Worm (Caenorhabditis elegans) whole organism, L4 larva: ENCODE data around the gene F09F9.5.
A peak's percentile ranks its signal among the peaks of the same experiment; 100 is the strongest.

ENCODE experiments used
- T26A8.4 ChIP-seq: fragments of 200-800 bp; sonication (Bioruptor generic); IDR thresholded peaks from 2 replicates; pipeline ENCODE4 v1.3.6; 2022; ENCODE audit warnings: missing genetic modification characterization, missing compliant biosample characterization
- Y5F2A.4 ChIP-seq: fragments of 200-800 bp; sonication (Bioruptor generic); optimal IDR thresholded peaks from 2 replicates; lab custom pipeline; 2018; ENCODE audit warnings: mild to moderate bottlenecking, missing genetic modification characterization, missing compliant biosample characterization
- aha-1 ChIP-seq: fragments of 150-350 bp; peaks from one replicate; lab custom pipeline; 2014; ENCODE audit warnings: missing biosample characterization, missing genetic modification characterization
- ceh-62 ChIP-seq: sonication (generic microtip); optimal IDR thresholded peaks from 2 replicates; lab custom pipeline; 2017; ENCODE audit warnings: missing biosample characterization, missing genetic modification characterization
- ces-1 ChIP-seq: fragments of 150-350 bp; sonication (generic microtip); optimal IDR thresholded peaks from 4 replicates; lab custom pipeline; 2014; ENCODE audit warnings: missing biosample characterization, missing genetic modification reagents, missing genetic modification characterization
- daf-16 ChIP-seq, 3 experiments: sonication (generic microtip); optimal IDR thresholded peaks; 2 replicates each; lab custom pipeline; 2016 to 2017; ENCODE audit warnings: missing genetic modification characterization in 3 of 3, missing genetic modification reagents in 3 of 3, mild to moderate bottlenecking in 2 of 3, missing compliant biosample characterization in 2 of 3, missing biosample characterization in 1 of 3, moderate library complexity in 1 of 3
- daf-19 ChIP-seq: fragments of 200-800 bp; sonication (Bioruptor generic); conservative IDR thresholded peaks from 2 replicates; pipeline ENCODE4 v1.3.6; 2022; ENCODE audit warnings: missing genetic modification characterization, missing compliant biosample characterization
- dmd-6 ChIP-seq: fragments of 200-800 bp; sonication (Bioruptor generic); IDR thresholded peaks from 2 replicates; pipeline ENCODE4 v1.3.6; 2022; ENCODE audit warnings: missing genetic modification reagents, missing genetic modification characterization, missing compliant biosample characterization
- dmd-9 ChIP-seq: fragments of 200-800 bp; sonication (Bioruptor generic); IDR thresholded peaks from 2 replicates; pipeline ENCODE4 v1.3.6; 2022; ENCODE audit warnings: missing genetic modification reagents, missing genetic modification characterization, missing compliant biosample characterization
- dve-1 ChIP-seq: sonication (generic microtip); optimal IDR thresholded peaks from 2 replicates; lab custom pipeline; 2017; ENCODE audit warnings: antibody characterized with exemption, mild to moderate bottlenecking, missing genetic modification characterization, missing compliant biosample characterization; ENCODE audit not compliant: insufficient read depth
- hif-1 ChIP-seq, 2 experiments: sonication (generic microtip); optimal IDR thresholded peaks; 2 replicates each; lab custom pipeline; 2016 to 2017; ENCODE audit warnings: missing compliant biosample characterization in 2 of 2, missing genetic modification characterization in 2 of 2, missing genetic modification reagents in 2 of 2, missing genotype in 2 of 2, mild to moderate bottlenecking in 1 of 2
- hlh-11 ChIP-seq: fragments of 200-800 bp; sonication (Bioruptor generic); optimal IDR thresholded peaks from 2 replicates; lab custom pipeline; 2018; ENCODE audit warnings: mild to moderate bottlenecking, missing genetic modification characterization, missing compliant biosample characterization
- hlh-30 ChIP-seq: sonication (generic microtip); optimal IDR thresholded peaks from 2 replicates; lab custom pipeline; 2017; ENCODE audit warnings: antibody characterized with exemption, mild to moderate bottlenecking, missing genetic modification characterization, missing compliant biosample characterization; ENCODE audit not compliant: insufficient read depth
- jun-1 ChIP-seq: fragments of 150-350 bp; optimal IDR thresholded peaks from 2 replicates; lab custom pipeline; 2014; ENCODE audit warnings: missing biosample characterization, missing genetic modification reagents, missing genetic modification characterization
- lin-1 ChIP-seq: fragments of 200-800 bp; sonication (Bioruptor generic); IDR thresholded peaks from 2 replicates; pipeline ENCODE4 v1.3.6; 2022; ENCODE audit warnings: missing genetic modification reagents, missing genetic modification characterization, missing compliant biosample characterization
- lin-29 ChIP-seq: fragments of 200-800 bp; sonication (Bioruptor generic); IDR thresholded peaks from 2 replicates; pipeline ENCODE4 v1.3.6; 2022; ENCODE audit warnings: missing genetic modification reagents, missing genetic modification characterization, missing compliant biosample characterization
- lsy-2 ChIP-seq, 2 experiments: fragments of 150-350 bp in 1 of 2; sonication (generic microtip) in 1 of 2; optimal IDR thresholded peaks; 2 replicates each; lab custom pipeline; 2014 to 2017; ENCODE audit warnings: missing biosample characterization in 2 of 2, missing genetic modification characterization in 2 of 2
- mdl-1 ChIP-seq, 2 experiments: fragments of 150-350 bp in 1 of 2; sonication (generic microtip) in 1 of 2; optimal IDR thresholded peaks; 2 replicates each; lab custom pipeline; 2014 to 2017; ENCODE audit warnings: missing biosample characterization in 2 of 2, missing genetic modification characterization in 2 of 2
- mdt-29 ChIP-seq: fragments of 200-800 bp; sonication (Bioruptor generic); IDR thresholded peaks from 2 replicates; pipeline ENCODE4 v1.3.6; 2022; ENCODE audit warnings: missing genetic modification reagents, missing genetic modification characterization, missing compliant biosample characterization
- mep-1 ChIP-seq: fragments of 150-350 bp; sonication (generic microtip); optimal IDR thresholded peaks from 3 replicates; lab custom pipeline; 2014; ENCODE audit warnings: missing biosample characterization, missing genetic modification characterization
- mes-2 ChIP-seq: sonication (generic microtip); optimal IDR thresholded peaks from 2 replicates; lab custom pipeline; 2016; ENCODE audit warnings: missing genotype, mild to moderate bottlenecking, missing genetic modification characterization, missing compliant biosample characterization; ENCODE audit not compliant: poor library complexity, severe bottlenecking
- mxl-2 ChIP-seq: fragments of 200-800 bp; sonication (Bioruptor generic); conservative IDR thresholded peaks from 2 replicates; pipeline ENCODE4 v1.3.6; 2022; ENCODE audit warnings: missing genetic modification reagents, missing genetic modification characterization, missing compliant biosample characterization
- mxl-3 ChIP-seq: fragments of 200-800 bp; sonication (Bioruptor generic); optimal IDR thresholded peaks from 2 replicates; lab custom pipeline; 2018; ENCODE audit warnings: mild to moderate bottlenecking, missing genetic modification characterization, missing compliant biosample characterization
- nhr-102 ChIP-seq: sonication (generic microtip); optimal IDR thresholded peaks from 2 replicates; lab custom pipeline; 2016; ENCODE audit warnings: mild to moderate bottlenecking, missing genetic modification characterization, moderate library complexity, missing compliant biosample characterization
- nhr-237 ChIP-seq: sonication (generic microtip); optimal IDR thresholded peaks from 2 replicates; lab custom pipeline; 2017; ENCODE audit warnings: missing biosample characterization, missing genetic modification characterization
- nhr-28 ChIP-seq: fragments of 150-350 bp; optimal IDR thresholded peaks from 2 replicates; lab custom pipeline; 2014; ENCODE audit warnings: missing biosample characterization, missing genetic modification characterization
- nhr-48 ChIP-seq: sonication (generic microtip); optimal IDR thresholded peaks from 2 replicates; lab custom pipeline; 2016; ENCODE audit warnings: mild to moderate bottlenecking, missing genetic modification characterization, missing compliant biosample characterization
- nhr-6 ChIP-seq: fragments of 150-350 bp; optimal IDR thresholded peaks from 2 replicates; lab custom pipeline; 2014; ENCODE audit warnings: missing biosample characterization, missing genetic modification characterization
- php-3 ChIP-seq: fragments of 200-800 bp; sonication (Bioruptor generic); IDR thresholded peaks from 2 replicates; pipeline ENCODE4 v1.3.6; 2022; ENCODE audit warnings: missing genetic modification reagents, missing genetic modification characterization, missing compliant biosample characterization
- snpc-1.2 ChIP-seq: fragments of 200-800 bp; sonication (Bioruptor generic); IDR thresholded peaks from 2 replicates; pipeline ENCODE4 v1.3.6; 2022; ENCODE audit warnings: missing genetic modification reagents, missing genetic modification characterization, missing compliant biosample characterization
- unc-62 ChIP-seq, 3 experiments: fragments of 150-350 bp in 1 of 3; sonication (generic microtip); optimal IDR thresholded peaks in 2 of 3; peaks in 1 of 3; 1 replicate in 1 of 3; 2 replicates in 2 of 3; lab custom pipeline; 2014 to 2017; ENCODE audit warnings: missing biosample characterization in 3 of 3, missing genetic modification characterization in 3 of 3, missing genetic modification reagents in 3 of 3, missing genotype in 1 of 3
- zfp-2 ChIP-seq: sonication (generic microtip); optimal IDR thresholded peaks from 2 replicates; lab custom pipeline; 2016; ENCODE audit warnings: mild to moderate bottlenecking, missing genetic modification characterization, missing compliant biosample characterization
- zip-2 ChIP-seq: fragments of 150-350 bp; optimal IDR thresholded peaks from 2 replicates; lab custom pipeline; 2014; ENCODE audit warnings: missing biosample characterization, missing genetic modification characterization

F09F9.5 gene

ce11 chrX:4139593-4140565 lies 22.2 kb downstream of the F09F9.5 start, which contains the start of gene ZK470.4 (continued):
- TF ChIP-seq mxl-2 (GFP tag; lab: Robert Waterston, UW) = no peak
- TF ChIP-seq daf-16 (GFP tag; optimal IDR thresholded peaks at IDR 0.05; lab: Kevin White, UChicago) = no peak
- TF ChIP-seq daf-16 (tag; optimal IDR thresholded peaks at IDR 0.05; lab: Kevin White, UChicago) = peak; percentile 29
- no peak for TF ChIP-seq ceh-62 (tag; lab: Kevin White, UChicago)
- no peak for TF ChIP-seq zip-2 (tag; lab: Kevin White, UChicago)
- peak; percentile 63 for TF ChIP-seq nhr-28 (tag; lab: Kevin White, UChicago)

ce11 chrX:4140755-4141417 lies 23.2 kb downstream of the F09F9.5 start:
- no peak for TF ChIP-seq mes-2 (tag; lab: Kevin White, UChicago)
- peak; percentile 43 for TF ChIP-seq dve-1 (tag; lab: Kevin White, UChicago)
- TF ChIP-seq nhr-6 = no peak
- peak; percentile 63 for TF ChIP-seq nhr-28 (tag; lab: Kevin White, UChicago)
- TF ChIP-seq hif-1 (tag; optimal IDR thresholded peaks at IDR 0.05; lab: Kevin White, UChicago) = peak in 1 of 2 experiments; percentile 91
- no peak for TF ChIP-seq lin-29 (GFP tag; lab: Robert Waterston, UW)
- 0 out of 2 replicates have a peak, but pooled peaks have one; percentile 28 for TF ChIP-seq snpc-1.2
- peak in 1 of 2 experiments; percentile 25 for TF ChIP-seq lsy-2 (tag; optimal IDR thresholded peaks at IDR 0.05; lab: Kevin White, UChicago)
- peak; percentile 3 for TF ChIP-seq mep-1 (tag; lab: Kevin White, UChicago)
- TF ChIP-seq mdl-1 (tag; optimal IDR thresholded peaks at IDR 0.05; lab: Kevin White, UChicago) = peak in 1 of 2 experiments; percentile 76
- TF ChIP-seq hlh-11 = peak; percentile 62
- TF ChIP-seq nhr-102 = peak; percentile 31
- no peak for TF ChIP-seq nhr-237
- TF ChIP-seq T26A8.4 (GFP tag; lab: Robert Waterston, UW) = no peak
- no peak for TF ChIP-seq dmd-9
- no peak for TF ChIP-seq mdt-29 (GFP tag; lab: Robert Waterston, UW)
- no peak for TF ChIP-seq jun-1
- TF ChIP-seq hlh-30 (tag; lab: Kevin White, UChicago) = peak; percentile 44
- TF ChIP-seq daf-16 (GFP tag; optimal IDR thresholded peaks at IDR 0.05; lab: Kevin White, UChicago) = peak in 1 of 2 experiments; percentile 69
- TF ChIP-seq daf-16 (tag; optimal IDR thresholded peaks at IDR 0.05; lab: Kevin White, UChicago) = peak; percentile 94
- no peak for TF ChIP-seq daf-19 (GFP tag; lab: Robert Waterston, UW)
- no peak for TF ChIP-seq ces-1
- no peak for TF ChIP-seq Y5F2A.4 (GFP tag; lab: Kevin White, UChicago)
- peak; percentile 16 for TF ChIP-seq mxl-3 (GFP tag; lab: Kevin White, UChicago)
- TF ChIP-seq lin-1 = no peak
- TF ChIP-seq dmd-6 (GFP tag; lab: Robert Waterston, UW) = peak; percentile 46
- TF ChIP-seq nhr-48 = peak; percentile 41
- peak in 1 of 2 experiments; percentile 94 for TF ChIP-seq unc-62 (GFP tag; optimal IDR thresholded peaks at IDR 0.05 in 1 of 2; lab: Kevin White, UChicago)
- no peak for TF ChIP-seq unc-62 (tag; optimal IDR thresholded peaks at IDR 0.05; lab: Kevin White, UChicago)
- TF ChIP-seq mxl-2 (GFP tag; lab: Robert Waterston, UW) = no peak
- TF ChIP-seq aha-1 (tag; lab: Kevin White, UChicago) = peak; percentile 70
- no peak for TF ChIP-seq zfp-2 (tag; lab: Kevin White, UChicago)
- 0 out of 2 replicates have a peak, but pooled peaks have one; percentile 18 for TF ChIP-seq php-3 (GFP tag; lab: Robert Waterston, UW)
